Fruit fly (Drosophila melanogaster) whole organism, embryonic: ENCODE measurements around the gene CG18262.

Experiments
- Blimp-1 ChIP-seq: fragments of 200-800 bp; sonication (Bioruptor generic); optimal IDR thresholded peaks from 3 replicates; lab custom pipeline; 2018; ENCODE audit warnings: missing biosample characterization, missing genetic modification characterization, mild to moderate bottlenecking, moderate library complexity, missing genetic modification reagents
- Bteb2 ChIP-seq: fragments of 200-800 bp; sonication (Bioruptor generic); optimal IDR thresholded peaks from 2 replicates; lab custom pipeline; 2016; ENCODE audit warnings: missing biosample characterization, missing genetic modification characterization
- CG10431 ChIP-seq: fragments of 200-800 bp; sonication (Bioruptor generic); optimal IDR thresholded peaks from 3 replicates; lab custom pipeline; 2018; ENCODE audit warnings: missing biosample characterization, mild to moderate bottlenecking, missing genetic modification characterization
- CG10543 ChIP-seq: fragments of 200-800 bp; sonication (Bioruptor generic); optimal IDR thresholded peaks from 3 replicates; lab custom pipeline; 2017; ENCODE audit warnings: missing biosample characterization, mild to moderate bottlenecking, missing genetic modification characterization, moderate library complexity
- CG12236 ChIP-seq: fragments of 200-800 bp; sonication (Bioruptor generic); optimal IDR thresholded peaks from 2 replicates; lab custom pipeline; 2016; ENCODE audit warnings: missing biosample characterization, missing genetic modification characterization
- CG12942 ChIP-seq: fragments of 200-800 bp; sonication (Bioruptor generic); optimal IDR thresholded peaks from 3 replicates; lab custom pipeline; 2016; ENCODE audit warnings: missing biosample characterization, missing genetic modification characterization
- CG13123 ChIP-seq: fragments of 200-800 bp; sonication (Bioruptor generic); optimal IDR thresholded peaks from 2 replicates; lab custom pipeline; 2016; ENCODE audit warnings: missing biosample characterization, missing genetic modification characterization
- CG13287 ChIP-seq: fragments of 200-800 bp; sonication (Bioruptor generic); IDR thresholded peaks from 2 replicates; pipeline ENCODE4 v1.3.6; 2022; ENCODE audit warnings: missing biosample characterization, missing genetic modification characterization; ENCODE audit not compliant: partially characterized antibody
- CG14441 ChIP-seq: fragments of 200-800 bp; sonication (Bioruptor generic); IDR thresholded peaks from 2 replicates; pipeline ENCODE4 v1.3.6; 2022; ENCODE audit warnings: missing biosample characterization, missing genetic modification characterization
- CG16863 ChIP-seq: fragments of 200-800 bp; sonication (Bioruptor generic); optimal IDR thresholded peaks from 3 replicates; lab custom pipeline; 2016; ENCODE audit warnings: missing biosample characterization, missing genetic modification characterization
- CG17361 ChIP-seq: fragments of 200-800 bp; sonication (Bioruptor generic); IDR thresholded peaks from 3 replicates; pipeline ENCODE4 v1.3.6; 2022; ENCODE audit warnings: missing biosample characterization, missing genetic modification characterization
- CG30431 ChIP-seq: fragments of 200-800 bp; sonication (Bioruptor generic); optimal IDR thresholded peaks from 2 replicates; lab custom pipeline; 2017; ENCODE audit warnings: missing biosample characterization, missing genetic modification characterization
- CG32532 ChIP-seq: fragments of 200-800 bp; sonication (Bioruptor generic); IDR thresholded peaks from 2 replicates; pipeline ENCODE4 v1.3.6; 2022; ENCODE audit warnings: missing biosample characterization, missing genetic modification characterization
- CG3726 ChIP-seq: fragments of 200-800 bp; sonication (Bioruptor generic); IDR thresholded peaks from 3 replicates; pipeline ENCODE4, ENCODE4 v1.3.6; 2022; ENCODE audit warnings: missing biosample characterization, missing genetic modification characterization
- CG4282 ChIP-seq: fragments of 200-800 bp; sonication (Bioruptor generic); optimal IDR thresholded peaks from 2 replicates; lab custom pipeline; 2016; ENCODE audit warnings: missing biosample characterization, missing genetic modification characterization
- CG4404 ChIP-seq: fragments of 200-800 bp; sonication (Bioruptor generic); IDR thresholded peaks from 2 replicates; pipeline ENCODE4 v1.3.6; 2022; ENCODE audit warnings: missing biosample characterization, missing genetic modification characterization
- CG4424 ChIP-seq: fragments of 200-800 bp; sonication (Bioruptor generic); optimal IDR thresholded peaks from 3 replicates; lab custom pipeline; 2016; ENCODE audit warnings: missing biosample characterization, missing genetic modification characterization
- CG5245 ChIP-seq: fragments of 200-800 bp; sonication (Bioruptor generic); optimal IDR thresholded peaks from 3 replicates; lab custom pipeline; 2016; ENCODE audit warnings: missing biosample characterization, missing genetic modification characterization
- CG8359 ChIP-seq: fragments of 200-800 bp; sonication (Bioruptor generic); optimal IDR thresholded peaks from 2 replicates; lab custom pipeline; 2017; ENCODE audit warnings: missing biosample characterization, mild to moderate bottlenecking, missing genetic modification characterization, borderline replicate concordance
- CG8924 ChIP-seq: fragments of 200-800 bp; optimal IDR thresholded peaks from 3 replicates; lab custom pipeline; 2019; ENCODE audit warnings: missing biosample characterization, mild to moderate bottlenecking, missing genetic modification characterization, moderate library complexity
- CG8944 ChIP-seq: fragments of 200-800 bp; sonication (Bioruptor generic); optimal IDR thresholded peaks from 3 replicates; lab custom pipeline; 2016; ENCODE audit warnings: missing biosample characterization, missing genetic modification characterization
- Eip74EF ChIP-seq, 2 experiments: fragments of 200-800 bp in 1 of 2; fragments of >200 bp in 1 of 2; sonication (Bioruptor generic) in 1 of 2; optimal IDR thresholded peaks; 2 replicates each; lab custom pipeline; 2017 to 2019; ENCODE audit warnings: missing biosample characterization in 2 of 2, missing genetic modification characterization in 2 of 2, mild to moderate bottlenecking in 1 of 2, moderate library complexity in 1 of 2
- MESR4 ChIP-seq: fragments of 200-800 bp; sonication (Bioruptor generic); optimal IDR thresholded peaks from 2 replicates; lab custom pipeline; 2018; ENCODE audit warnings: missing biosample characterization, mild to moderate bottlenecking, missing genetic modification characterization, moderate library complexity
- Mrtf ChIP-seq: fragments of 200-800 bp; sonication (Bioruptor generic); IDR thresholded peaks from 3 replicates; pipeline ENCODE4 v1.3.6; 2022; ENCODE audit warnings: missing biosample characterization, missing genetic modification characterization
- NfI ChIP-seq: fragments of 200-800 bp; sonication (Bioruptor generic); optimal IDR thresholded peaks from 3 replicates; lab custom pipeline; 2018; ENCODE audit warnings: missing biosample characterization, mild to moderate bottlenecking, missing genetic modification characterization, moderate library complexity
- Side ChIP-seq: fragments of 200-800 bp; sonication (Bioruptor generic); optimal IDR thresholded peaks from 2 replicates; lab custom pipeline; 2016; ENCODE audit warnings: missing biosample characterization, missing genetic modification characterization
- Sry-δ ChIP-seq: fragments of 200-800 bp; sonication (Bioruptor generic); optimal IDR thresholded peaks from 2 replicates; lab custom pipeline; 2016; ENCODE audit warnings: missing biosample characterization, missing genetic modification characterization
- Ssrp ChIP-seq: fragments of 200-800 bp; sonication (Bioruptor generic); optimal IDR thresholded peaks from 2 replicates; lab custom pipeline; 2018; ENCODE audit warnings: missing biosample characterization, mild to moderate bottlenecking, missing genetic modification characterization, moderate library complexity
- Vsx1 ChIP-seq: fragments of 200-800 bp; sonication (Bioruptor generic); optimal IDR thresholded peaks from 2 replicates; lab custom pipeline; 2017; ENCODE audit warnings: missing biosample characterization, mild to moderate bottlenecking, missing genetic modification characterization, missing genetic modification reagents
- Xbp1 ChIP-seq: fragments of 200-800 bp; sonication (Bioruptor generic); optimal IDR thresholded peaks from 3 replicates; lab custom pipeline; 2016; ENCODE audit warnings: missing biosample characterization, mild to moderate bottlenecking, missing genetic modification characterization
- YL-1 ChIP-seq: fragments of 200-800 bp; sonication (Bioruptor generic); optimal IDR thresholded peaks from 3 replicates; lab custom pipeline; 2017; ENCODE audit warnings: missing biosample characterization, mild to moderate bottlenecking, missing genetic modification characterization
- ab ChIP-seq: fragments of 200-800 bp; sonication (Bioruptor generic); optimal IDR thresholded peaks from 2 replicates; lab custom pipeline; 2016; ENCODE audit warnings: missing biosample characterization, missing genetic modification characterization
- bab2 ChIP-seq: fragments of 200-800 bp; sonication (Bioruptor generic); optimal IDR thresholded peaks from 2 replicates; lab custom pipeline; 2016; ENCODE audit warnings: missing biosample characterization, missing genetic modification characterization
- en ChIP-seq: fragments of 200-800 bp; sonication (Bioruptor generic); optimal IDR thresholded peaks from 2 replicates; lab custom pipeline; 2016; ENCODE audit warnings: missing biosample characterization, missing genetic modification characterization
- ewg ChIP-seq: fragments of 200-800 bp; sonication (Bioruptor generic); optimal IDR thresholded peaks from 3 replicates; lab custom pipeline; 2017; ENCODE audit warnings: mild to moderate bottlenecking, missing biosample characterization, missing genetic modification reagents, missing genetic modification characterization
- exex ChIP-seq: fragments of 200-800 bp; sonication (Bioruptor generic); optimal IDR thresholded peaks from 4 replicates; lab custom pipeline; 2018; ENCODE audit warnings: missing biosample characterization, mild to moderate bottlenecking, missing genetic modification characterization, moderate library complexity
- fd96Cb ChIP-seq: fragments of 200-800 bp; sonication (Bioruptor generic); optimal IDR thresholded peaks from 2 replicates; lab custom pipeline; 2018; ENCODE audit warnings: missing biosample characterization, mild to moderate bottlenecking, missing genetic modification characterization, moderate library complexity
- gem ChIP-seq: fragments of 200-800 bp; sonication (Bioruptor generic); optimal IDR thresholded peaks from 2 replicates; lab custom pipeline; 2019; ENCODE audit warnings: missing biosample characterization, mild to moderate bottlenecking, missing genetic modification characterization, moderate library complexity
- inv ChIP-seq: fragments of 200-800 bp; sonication (Bioruptor generic); IDR thresholded peaks from 2 replicates; pipeline ENCODE4 v1.3.6; 2022; ENCODE audit warnings: missing biosample characterization, missing genetic modification characterization; ENCODE audit not compliant: partially characterized antibody
- lola ChIP-seq, 3 experiments: fragments of >200 bp in 2 of 3; fragments of 200-800 bp in 1 of 3; sonication (Bioruptor generic) in 1 of 3; optimal IDR thresholded peaks; 2 replicates each; lab custom pipeline; 2017 to 2019; ENCODE audit warnings: missing biosample characterization in 3 of 3, missing genetic modification characterization in 3 of 3, mild to moderate bottlenecking in 1 of 3, moderate library complexity in 1 of 3
- maf-S ChIP-seq: fragments of 200-800 bp; sonication (Bioruptor generic); optimal IDR thresholded peaks from 2 replicates; lab custom pipeline; 2016; ENCODE audit warnings: missing biosample characterization, missing genetic modification characterization
- onecut ChIP-seq: fragments of 200-800 bp; sonication (Bioruptor generic); IDR thresholded peaks from 2 replicates; pipeline ENCODE4 v1.3.6; 2022; ENCODE audit warnings: missing biosample characterization, missing genetic modification characterization
- shn ChIP-seq: fragments of 200-800 bp; sonication (Bioruptor generic); optimal IDR thresholded peaks from 3 replicates; lab custom pipeline; 2016; ENCODE audit warnings: missing biosample characterization, missing genetic modification characterization
- trh ChIP-seq: fragments of 200-800 bp; sonication (Bioruptor generic); optimal IDR thresholded peaks from 2 replicates; lab custom pipeline; 2016; ENCODE audit warnings: missing biosample characterization, missing genetic modification characterization
- unpg ChIP-seq: fragments of 200-800 bp; sonication (Bioruptor generic); optimal IDR thresholded peaks from 3 replicates; lab custom pipeline; 2018; ENCODE audit warnings: missing biosample characterization, mild to moderate bottlenecking, missing genetic modification characterization, moderate library complexity
- wor ChIP-seq: fragments of 200-800 bp; sonication (Bioruptor generic); IDR thresholded peaks from 2 replicates; pipeline ENCODE4 v1.3.6; 2022; ENCODE audit warnings: missing biosample characterization, missing genetic modification characterization
- yki ChIP-seq: fragments of >200 bp; optimal IDR thresholded peaks from 3 replicates; lab custom pipeline; 2018
- zfh1 ChIP-seq: fragments of 200-800 bp; sonication (Bioruptor generic); IDR thresholded peaks from 3 replicates; pipeline ENCODE4 v1.3.6; 2022; ENCODE audit warnings: missing biosample characterization, missing genetic modification characterization

CG18262 gene

dm6 chrX:8125224-8125649 lies 27.5 kb upstream of the CG18262 start (continued):
- TF ChIP-seq zfh1 (0 out of 3 replicates have a peak, but pooled peaks have one; percentile 46), CG12942 (peak; percentile 41), en (GFP tag; lab: Kevin White, UChicago) (no peak), Sry-δ (GFP tag; lab: Kevin White, UChicago) (no peak), fd96Cb (tag; lab: Kevin White, UChicago) (peak; percentile 53), Ssrp (tag; lab: Kevin White, UChicago) (peak; percentile 74), onecut (GFP tag; lab: Robert Waterston, UW) (0 out of 2 replicates have a peak, but pooled peaks have one; percentile 18), CG17361 (GFP tag; lab: Robert Waterston, UW) (peak; percentile 81; the same call in 2 of the 3 replicates)

DNA sequence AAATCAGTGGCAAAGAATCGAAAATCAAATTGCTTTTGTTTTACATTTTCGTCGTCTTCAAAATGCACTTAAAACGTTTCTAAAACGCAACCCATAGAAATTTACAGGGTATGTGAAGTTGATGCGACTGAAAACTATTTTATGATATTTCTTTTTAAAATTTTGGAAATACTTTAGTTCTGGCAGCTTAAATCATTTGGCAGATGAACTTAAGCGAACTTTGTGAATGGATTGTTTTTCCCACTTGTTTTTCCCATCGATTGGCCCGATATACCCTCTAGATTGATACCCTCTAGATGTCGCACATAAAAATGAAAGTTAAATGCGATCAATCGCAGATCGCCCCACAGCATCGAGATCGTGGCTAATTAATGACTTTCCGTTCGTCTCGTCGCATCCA lies 26.6 kb upstream of the CG18262 start:
- TF ChIP-seq trh (GFP tag; lab: Kevin White, UChicago): no peak
- TF ChIP-seq en (GFP tag; lab: Kevin White, UChicago): no peak
- TF ChIP-seq exex (tag; lab: Kevin White, UChicago): no peak
- TF ChIP-seq lola (GFP tag; optimal IDR thresholded peaks at IDR 0.05; lab: Kevin White, UChicago): peak in 1 of 3 experiments; percentile 63
- peak; percentile 67 for TF ChIP-seq ewg (GFP tag; lab: Kevin White, UChicago)
- TF ChIP-seq CG4424 (GFP tag; lab: Kevin White, UChicago): peak; percentile 69
- TF ChIP-seq CG8944 (GFP tag; lab: Kevin White, UChicago): peak; percentile 53
- no peak for TF ChIP-seq MESR4 (GFP tag; lab: Kevin White, UChicago)
- peak; percentile 65 for TF ChIP-seq Ssrp (tag; lab: Kevin White, UChicago)
- TF ChIP-seq inv (GFP tag; lab: Robert Waterston, UW): no peak
- no peak for TF ChIP-seq CG8359 (GFP tag; lab: Kevin White, UChicago)
- peak in 1 of 2 experiments; percentile 43 for TF ChIP-seq Eip74EF (GFP tag; optimal IDR thresholded peaks at IDR 0.05; lab: Kevin White, UChicago)
- TF ChIP-seq CG4404 (GFP tag; lab: Robert Waterston, UW): peak; percentile 35; the same call in 1 of the 2 replicates
- peak; percentile 64 for TF ChIP-seq Xbp1 (GFP tag; lab: Kevin White, UChicago)
- TF ChIP-seq gem: peak; percentile 80
- no peak for TF ChIP-seq ab (GFP tag; lab: Kevin White, UChicago)
- TF ChIP-seq CG8924 (tag; lab: Kevin White, UChicago): peak; percentile 67
- TF ChIP-seq CG4282: no peak
- no peak for TF ChIP-seq YL-1 (GFP tag; lab: Kevin White, UChicago)
- peak; percentile 32 for TF ChIP-seq NfI
- TF ChIP-seq CG5245 (GFP tag; lab: Kevin White, UChicago): peak; percentile 36
- TF ChIP-seq CG10543 (GFP tag; lab: Kevin White, UChicago): no peak
- peak; percentile 21 for TF ChIP-seq shn
- peak; percentile 11 for TF ChIP-seq CG10431
- TF ChIP-seq maf-S (GFP tag; lab: Kevin White, UChicago): peak; percentile 6
- peak; percentile 54; the same call in 1 of the 3 replicates for TF ChIP-seq CG3726 (GFP tag; lab: Robert Waterston, UW)
- no peak for TF ChIP-seq Vsx1
- peak; percentile 46; the same call in 1 of the 2 replicates for TF ChIP-seq CG14441 (GFP tag; lab: Robert Waterston, UW)
- TF ChIP-seq Bteb2 (GFP tag; lab: Kevin White, UChicago): no peak
- TF ChIP-seq yki (lab: Kevin White, UChicago): no peak
- peak; percentile 42; the same call in 1 of the 2 replicates for TF ChIP-seq wor (GFP tag; lab: Robert Waterston, UW)
- peak; percentile 55; the same call in 2 of the 3 replicates for TF ChIP-seq Mrtf
- TF ChIP-seq CG13123: no peak
- TF ChIP-seq unpg: peak; percentile 73
- TF ChIP-seq CG13287: no peak
- TF ChIP-seq Blimp-1 (GFP tag; lab: Kevin White, UChicago): peak; percentile 94
- TF ChIP-seq CG32532 (GFP tag; lab: Robert Waterston, UW): no peak
- TF ChIP-seq CG16863: peak; percentile 55
- TF ChIP-seq CG30431: peak; percentile 50
- peak; percentile 25 for TF ChIP-seq CG12236 (GFP tag; lab: Kevin White, UChicago)
- TF ChIP-seq bab2: peak; percentile 22
- no peak for TF ChIP-seq Side (GFP tag; lab: Kevin White, UChicago)
